Worm (Caenorhabditis elegans) whole organism, L4 larva: Measurements from ENCODE around the gene mrpl-48.

Experiments
- aly-2 ChIP-seq: sonication (generic microtip); optimal IDR thresholded peaks from 2 replicates; lab custom pipeline; 2018; ENCODE audit warnings: missing biosample characterization, missing genetic modification characterization
- daf-12 ChIP-seq: fragments of 150-350 bp; optimal IDR thresholded peaks from 2 replicates; lab custom pipeline; 2014; ENCODE audit warnings: missing biosample characterization, missing genetic modification reagents, missing genetic modification characterization
- dpl-1 ChIP-seq: fragments of 150-350 bp; optimal IDR thresholded peaks from 2 replicates; lab custom pipeline; 2014; ENCODE audit warnings: missing biosample characterization, missing genetic modification reagents, missing genetic modification characterization
- lsy-2 ChIP-seq, 2 experiments: fragments of 150-350 bp in 1 of 2; sonication (generic microtip) in 1 of 2; optimal IDR thresholded peaks; 2 replicates each; lab custom pipeline; 2014 to 2017; ENCODE audit warnings: missing biosample characterization in 2 of 2, missing genetic modification characterization in 2 of 2
- mdl-1 ChIP-seq, 2 experiments: fragments of 150-350 bp in 1 of 2; sonication (generic microtip) in 1 of 2; optimal IDR thresholded peaks; 2 replicates each; lab custom pipeline; 2014 to 2017; ENCODE audit warnings: missing biosample characterization in 2 of 2, missing genetic modification characterization in 2 of 2
- mdt-29 ChIP-seq: fragments of 200-800 bp; sonication (Bioruptor generic); IDR thresholded peaks from 2 replicates; pipeline ENCODE4 v1.3.6; 2022; ENCODE audit warnings: missing genetic modification reagents, missing genetic modification characterization, missing compliant biosample characterization
- nhr-237 ChIP-seq: sonication (generic microtip); optimal IDR thresholded peaks from 2 replicates; lab custom pipeline; 2017; ENCODE audit warnings: missing biosample characterization, missing genetic modification characterization

DNA sequence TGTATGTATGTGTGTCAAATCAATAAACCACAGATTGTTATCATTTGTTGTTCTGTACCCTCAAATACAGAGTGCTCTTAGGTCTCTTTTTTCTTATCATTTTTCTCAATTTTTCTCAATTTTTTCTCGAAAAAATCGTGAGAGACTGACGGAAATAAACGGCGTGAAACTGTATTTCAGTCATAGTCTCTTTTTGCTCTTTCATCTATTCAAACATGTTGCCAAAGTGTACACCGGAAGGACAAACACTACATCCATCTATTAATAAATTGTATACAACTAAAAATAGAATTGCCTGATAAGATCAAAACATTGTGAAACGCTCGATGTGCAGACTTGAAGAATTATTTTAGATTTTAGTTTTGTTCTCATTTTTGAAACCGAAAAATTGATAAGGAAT, 40.9 kb downstream of the mrpl-48 start:
- TF ChIP-seq mdl-1 (tag; optimal IDR thresholded peaks at IDR 0.05; lab: Kevin White, UChicago), result no peak
- no peak for TF ChIP-seq aly-2 (tag; lab: Kevin White, UChicago)
- TF ChIP-seq daf-12 (tag; lab: Kevin White, UChicago), result no peak
- TF ChIP-seq mdt-29 (GFP tag; lab: Robert Waterston, UW), result no peak
- TF ChIP-seq lsy-2 (tag; optimal IDR thresholded peaks at IDR 0.05; lab: Kevin White, UChicago), result no peak
- TF ChIP-seq nhr-237 (tag; lab: Kevin White, UChicago), result no peak
- no peak for TF ChIP-seq dpl-1 (GFP tag; lab: Kevin White, UChicago)
